Worm (Caenorhabditis elegans) whole organism, L4 larva: ENCODE data around the gene srg-17.

Source experiments
- D1046.2 ChIP-seq: fragments of 200-800 bp; sonication (Bioruptor generic); IDR thresholded peaks from 2 replicates; pipeline ENCODE4 v1.3.6; 2022; ENCODE audit warnings: missing genetic modification characterization, missing compliant biosample characterization
- F44E2.7 ChIP-seq: fragments of 200-800 bp; sonication (Bioruptor generic); IDR thresholded peaks from 2 replicates; pipeline ENCODE4 v2.1.2; 2022; ENCODE audit warnings: missing genetic modification characterization, missing compliant biosample characterization
- R02D3.7 ChIP-seq: fragments of 150-350 bp; sonication (generic microtip); optimal IDR thresholded peaks from 3 replicates; lab custom pipeline; 2014; ENCODE audit warnings: missing biosample characterization, missing genetic modification characterization
- T26A8.4 ChIP-seq: fragments of 200-800 bp; sonication (Bioruptor generic); IDR thresholded peaks from 2 replicates; pipeline ENCODE4 v1.3.6; 2022; ENCODE audit warnings: missing genetic modification characterization, missing compliant biosample characterization
- Y75B8A.6 ChIP-seq: fragments of 200-800 bp; sonication (Bioruptor generic); IDR thresholded peaks from 2 replicates; pipeline ENCODE4 v1.3.6; 2022; ENCODE audit warnings: missing genetic modification reagents, missing genetic modification characterization, missing compliant biosample characterization
- ama-1 ChIP-seq: fragments of 150-350 bp; optimal IDR thresholded peaks from 2 replicates; lab custom pipeline; 2014; ENCODE audit warnings: inconsistent platforms, mixed read lengths
- ceh-20 ChIP-seq: fragments of 200-800 bp; sonication (Bioruptor generic); IDR thresholded peaks from 2 replicates; pipeline ENCODE4 v1.3.6; 2022; ENCODE audit warnings: missing genetic modification reagents, missing genetic modification characterization, missing compliant biosample characterization
- ceh-28 ChIP-seq: fragments of 150-350 bp; optimal IDR thresholded peaks from 2 replicates; lab custom pipeline; 2014; ENCODE audit warnings: missing biosample characterization, missing genetic modification reagents, missing genetic modification characterization
- ceh-62 ChIP-seq: sonication (generic microtip); optimal IDR thresholded peaks from 2 replicates; lab custom pipeline; 2017; ENCODE audit warnings: missing biosample characterization, missing genetic modification characterization
- ceh-82 ChIP-seq: sonication (generic microtip); optimal IDR thresholded peaks from 2 replicates; lab custom pipeline; 2017; ENCODE audit warnings: missing biosample characterization, missing genetic modification characterization
- ctbp-1 ChIP-seq: fragments of 200-800 bp; sonication (Bioruptor generic); IDR thresholded peaks from 2 replicates; pipeline ENCODE4 v1.3.6; 2022; ENCODE audit warnings: missing genetic modification reagents, missing genetic modification characterization, missing compliant biosample characterization
- daf-12 ChIP-seq: fragments of 150-350 bp; optimal IDR thresholded peaks from 2 replicates; lab custom pipeline; 2014; ENCODE audit warnings: missing biosample characterization, missing genetic modification reagents, missing genetic modification characterization
- daf-16 ChIP-seq, 3 experiments: sonication (generic microtip); optimal IDR thresholded peaks; 2 replicates each; lab custom pipeline; 2016 to 2017; ENCODE audit warnings: missing genetic modification characterization in 3 of 3, missing genetic modification reagents in 3 of 3, mild to moderate bottlenecking in 2 of 3, missing compliant biosample characterization in 2 of 3, missing biosample characterization in 1 of 3, moderate library complexity in 1 of 3
- daf-19 ChIP-seq: fragments of 200-800 bp; sonication (Bioruptor generic); conservative IDR thresholded peaks from 2 replicates; pipeline ENCODE4 v1.3.6; 2022; ENCODE audit warnings: missing genetic modification characterization, missing compliant biosample characterization
- dmd-6 ChIP-seq: fragments of 200-800 bp; sonication (Bioruptor generic); IDR thresholded peaks from 2 replicates; pipeline ENCODE4 v1.3.6; 2022; ENCODE audit warnings: missing genetic modification reagents, missing genetic modification characterization, missing compliant biosample characterization
- dmd-8 ChIP-seq: fragments of 200-800 bp; sonication (Bioruptor generic); IDR thresholded peaks from 2 replicates; pipeline ENCODE4 v1.3.6; 2022; ENCODE audit warnings: missing genetic modification characterization, missing compliant biosample characterization
- dve-1 ChIP-seq: sonication (generic microtip); optimal IDR thresholded peaks from 2 replicates; lab custom pipeline; 2017; ENCODE audit warnings: antibody characterized with exemption, mild to moderate bottlenecking, missing genetic modification characterization, missing compliant biosample characterization; ENCODE audit not compliant: insufficient read depth
- fos-1 ChIP-seq: fragments of 150-350 bp; optimal IDR thresholded peaks from 2 replicates; lab custom pipeline; 2014; ENCODE audit warnings: missing biosample characterization, missing genetic modification characterization
- hif-1 ChIP-seq, 2 experiments: sonication (generic microtip); optimal IDR thresholded peaks; 2 replicates each; lab custom pipeline; 2016 to 2017; ENCODE audit warnings: missing compliant biosample characterization in 2 of 2, missing genetic modification characterization in 2 of 2, missing genetic modification reagents in 2 of 2, missing genotype in 2 of 2, mild to moderate bottlenecking in 1 of 2
- hlh-11 ChIP-seq: fragments of 200-800 bp; sonication (Bioruptor generic); optimal IDR thresholded peaks from 2 replicates; lab custom pipeline; 2018; ENCODE audit warnings: mild to moderate bottlenecking, missing genetic modification characterization, missing compliant biosample characterization
- hmg-1.1 ChIP-seq: fragments of 200-800 bp; sonication (Bioruptor generic); IDR thresholded peaks from 2 replicates; pipeline ENCODE4 v1.3.6; 2022; ENCODE audit warnings: missing genetic modification reagents, missing genetic modification characterization, missing compliant biosample characterization
- jun-1 ChIP-seq: fragments of 150-350 bp; optimal IDR thresholded peaks from 2 replicates; lab custom pipeline; 2014; ENCODE audit warnings: missing biosample characterization, missing genetic modification reagents, missing genetic modification characterization
- lin-13 ChIP-seq: fragments of 150-350 bp; optimal IDR thresholded peaks from 2 replicates; lab custom pipeline; 2014; ENCODE audit warnings: missing biosample characterization, missing genetic modification reagents, missing genetic modification characterization
- lin-38 ChIP-seq: fragments of 200-800 bp; sonication (Bioruptor generic); IDR thresholded peaks from 2 replicates; pipeline ENCODE4 v1.3.6; 2022; ENCODE audit warnings: missing genetic modification reagents, missing genetic modification characterization, missing compliant biosample characterization
- madf-5 ChIP-seq, 2 experiments: fragments of 200-800 bp; sonication (Bioruptor generic); IDR thresholded peaks; 2 replicates each; pipeline ENCODE4 v1.3.6; 2022; ENCODE audit warnings: missing compliant biosample characterization in 2 of 2, missing genetic modification characterization in 2 of 2
- madf-9 ChIP-seq: fragments of 200-800 bp; sonication (Bioruptor generic); conservative IDR thresholded peaks from 2 replicates; pipeline ENCODE4 v1.3.6; 2022; ENCODE audit warnings: missing genetic modification reagents, missing genetic modification characterization, missing compliant biosample characterization
- mdt-29 ChIP-seq: fragments of 200-800 bp; sonication (Bioruptor generic); IDR thresholded peaks from 2 replicates; pipeline ENCODE4 v1.3.6; 2022; ENCODE audit warnings: missing genetic modification reagents, missing genetic modification characterization, missing compliant biosample characterization
- mxl-2 ChIP-seq: fragments of 200-800 bp; sonication (Bioruptor generic); conservative IDR thresholded peaks from 2 replicates; pipeline ENCODE4 v1.3.6; 2022; ENCODE audit warnings: missing genetic modification reagents, missing genetic modification characterization, missing compliant biosample characterization
- mxl-3 ChIP-seq: fragments of 200-800 bp; sonication (Bioruptor generic); optimal IDR thresholded peaks from 2 replicates; lab custom pipeline; 2018; ENCODE audit warnings: mild to moderate bottlenecking, missing genetic modification characterization, missing compliant biosample characterization
- nhr-10 ChIP-seq: fragments of 150-350 bp; optimal IDR thresholded peaks from 2 replicates; lab custom pipeline; 2014; ENCODE audit warnings: missing biosample characterization, missing genetic modification characterization
- nhr-11 ChIP-seq: fragments of 150-350 bp; optimal IDR thresholded peaks from 2 replicates; lab custom pipeline; 2014; ENCODE audit warnings: missing biosample characterization, missing genetic modification characterization
- nhr-28 ChIP-seq: fragments of 150-350 bp; optimal IDR thresholded peaks from 2 replicates; lab custom pipeline; 2014; ENCODE audit warnings: missing biosample characterization, missing genetic modification characterization
- nhr-42 ChIP-seq: fragments of 200-800 bp; sonication (Bioruptor generic); IDR thresholded peaks from 2 replicates; pipeline ENCODE4 v1.3.6; 2022; ENCODE audit warnings: missing genetic modification characterization, missing compliant biosample characterization
- nhr-77 ChIP-seq: fragments of 150-350 bp; optimal IDR thresholded peaks from 2 replicates; lab custom pipeline; 2014; ENCODE audit warnings: missing biosample characterization, missing genetic modification characterization
- pha-4 ChIP-seq, 2 experiments: fragments of 150-350 bp in 1 of 2; fragments of 200-800 bp in 1 of 2; sonication (Bioruptor generic) in 1 of 2; IDR thresholded peaks in 1 of 2; optimal IDR thresholded peaks in 1 of 2; 2 replicates each; pipeline versions ENCODE4 v1.3.6 to Lab custom; 2014 to 2022; ENCODE audit warnings: missing genetic modification characterization in 2 of 2, missing genetic modification reagents in 2 of 2, missing biosample characterization in 1 of 2, missing compliant biosample characterization in 1 of 2
- php-3 ChIP-seq: fragments of 200-800 bp; sonication (Bioruptor generic); IDR thresholded peaks from 2 replicates; pipeline ENCODE4 v1.3.6; 2022; ENCODE audit warnings: missing genetic modification reagents, missing genetic modification characterization, missing compliant biosample characterization
- pqm-1 ChIP-seq: sonication (generic microtip); optimal IDR thresholded peaks from 2 replicates; lab custom pipeline; 2017; ENCODE audit warnings: missing biosample characterization, missing genetic modification characterization
- saeg-2 ChIP-seq: fragments of 200-800 bp; sonication (Bioruptor generic); IDR thresholded peaks from 2 replicates; pipeline ENCODE4 v1.3.6; 2022; ENCODE audit warnings: missing genetic modification reagents, missing genetic modification characterization, missing compliant biosample characterization
- set-16 ChIP-seq: fragments of 200-800 bp; sonication (Bioruptor generic); IDR thresholded peaks from 2 replicates; pipeline ENCODE4 v1.3.6; 2022; ENCODE audit warnings: missing genetic modification reagents, missing genetic modification characterization, missing compliant biosample characterization
- snpc-1.2 ChIP-seq: fragments of 200-800 bp; sonication (Bioruptor generic); IDR thresholded peaks from 2 replicates; pipeline ENCODE4 v1.3.6; 2022; ENCODE audit warnings: missing genetic modification reagents, missing genetic modification characterization, missing compliant biosample characterization
- spr-1 ChIP-seq: sonication (generic microtip); optimal IDR thresholded peaks from 2 replicates; lab custom pipeline; 2016; ENCODE audit warnings: mild to moderate bottlenecking, missing genetic modification characterization, missing compliant biosample characterization
- spr-3 ChIP-seq: fragments of 200-800 bp; sonication (Bioruptor generic); optimal IDR thresholded peaks from 2 replicates; lab custom pipeline; 2018; ENCODE audit warnings: mild to moderate bottlenecking, missing genetic modification characterization, missing compliant biosample characterization
- tag-97 ChIP-seq: fragments of 200-800 bp; sonication (Bioruptor generic); IDR thresholded peaks from 2 replicates; pipeline ENCODE4 v1.3.6; 2022; ENCODE audit warnings: missing genetic modification characterization, missing compliant biosample characterization
- unc-130 ChIP-seq: sonication (generic microtip); optimal IDR thresholded peaks from 2 replicates; lab custom pipeline; 2016; ENCODE audit warnings: missing genetic modification reagents, missing genetic modification characterization, missing compliant biosample characterization
- unc-62 ChIP-seq, 3 experiments: fragments of 150-350 bp in 1 of 3; sonication (generic microtip); optimal IDR thresholded peaks in 2 of 3; peaks in 1 of 3; 1 replicate in 1 of 3; 2 replicates in 2 of 3; lab custom pipeline; 2014 to 2017; ENCODE audit warnings: missing biosample characterization in 3 of 3, missing genetic modification characterization in 3 of 3, missing genetic modification reagents in 3 of 3, missing genotype in 1 of 3
- zip-2 ChIP-seq: fragments of 150-350 bp; optimal IDR thresholded peaks from 2 replicates; lab custom pipeline; 2014; ENCODE audit warnings: missing biosample characterization, missing genetic modification characterization
- ztf-7 ChIP-seq: fragments of 150-350 bp; optimal IDR thresholded peaks from 2 replicates; lab custom pipeline; 2014; ENCODE audit warnings: missing biosample characterization, missing genetic modification characterization

The srg-17 gene

DNA sequence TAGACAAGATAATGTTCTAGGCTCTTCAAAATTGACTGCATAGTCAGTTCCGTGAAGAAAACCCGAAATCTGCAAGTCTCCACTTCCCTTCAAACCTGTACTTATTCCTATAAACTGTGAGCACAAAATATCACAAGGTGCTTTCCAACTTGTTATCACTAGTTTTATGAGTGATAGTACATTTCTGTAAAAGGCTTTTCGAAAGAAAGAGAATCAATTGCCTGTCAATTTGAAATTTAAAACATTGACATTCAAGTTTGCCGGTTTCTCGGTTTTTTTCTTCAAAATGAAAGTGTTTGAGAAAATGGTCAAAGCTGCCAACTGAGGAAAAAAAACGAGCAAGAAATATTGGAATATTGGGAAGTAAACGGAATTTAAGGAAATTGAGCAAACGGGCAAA lies 44.5 kb downstream of the srg-17 start:
- TF ChIP-seq php-3 (peak; percentile 38; the same call in 1 of the 2 replicates), dmd-6 (peak; percentile 23; the same call in 1 of the 2 replicates), dve-1 (tag; lab: Kevin White, UChicago) (peak; percentile 72), unc-62 (GFP tag; optimal IDR thresholded peaks at IDR 0.05 in 1 of 2; lab: Kevin White, UChicago) (peak in 1 of 2 experiments; percentile 47), unc-62 (tag; optimal IDR thresholded peaks at IDR 0.05; lab: Kevin White, UChicago) (no peak), spr-3 (GFP tag; lab: Kevin White, UChicago) (no peak), daf-16 (GFP tag; optimal IDR thresholded peaks at IDR 0.05; lab: Kevin White, UChicago) (no peak), daf-16 (tag; optimal IDR thresholded peaks at IDR 0.05; lab: Kevin White, UChicago) (peak; percentile 45), R02D3.7 (tag; lab: Kevin White, UChicago) (no peak), mxl-2 (GFP tag; lab: Robert Waterston, UW) (no peak), nhr-28 (peak; percentile 4), mdt-29 (GFP tag; lab: Robert Waterston, UW) (0 out of 2 replicates have a peak, but pooled peaks have one; percentile 9), hlh-11 (peak; percentile 22)

ce11 chrII:12518809-12519344 lies 45.4 kb downstream of the srg-17 start, which contains the start of gene srh-70:
TSS of gene srh-70 (minus strand) at chrII:12518859.
- TF ChIP-seq ctbp-1 (GFP tag; lab: Robert Waterston, UW) = peak; percentile 44; the same call in 1 of the 2 replicates
- peak; percentile 82; the same call in 1 of the 2 replicates for TF ChIP-seq saeg-2
- peak; percentile 95 for TF ChIP-seq php-3
- TF ChIP-seq lin-13 (GFP tag; lab: Kevin White, UChicago) = no peak
- no peak for TF ChIP-seq nhr-42 (GFP tag; lab: Robert Waterston, UW)
- TF ChIP-seq zip-2 = no peak
- TF ChIP-seq tag-97 (GFP tag; lab: Robert Waterston, UW) = no peak
- no peak for TF ChIP-seq ceh-28
- TF ChIP-seq pha-4 (GFP tag; IDR thresholded peaks at IDR 0.05; lab: Robert Waterston, UW) = peak; percentile 71; the same call in 1 of the 2 replicates
- no peak for TF ChIP-seq pha-4 (tag; optimal IDR thresholded peaks at IDR 0.05; lab: Kevin White, UChicago)
- TF ChIP-seq hif-1 (tag; optimal IDR thresholded peaks at IDR 0.05; lab: Kevin White, UChicago) = peak; percentile 31 to 36
- TF ChIP-seq jun-1 (tag; lab: Kevin White, UChicago) = peak; percentile 2
- no peak for TF ChIP-seq madf-9 (GFP tag; lab: Robert Waterston, UW)
- peak; percentile 74 for TF ChIP-seq ama-1 (lab: Kevin White, UChicago)
- TF ChIP-seq nhr-77 = peak; percentile 86
- TF ChIP-seq unc-130 (GFP tag; lab: Kevin White, UChicago) = no peak
- peak; percentile 36 for TF ChIP-seq spr-1 (tag; lab: Kevin White, UChicago)
- TF ChIP-seq pqm-1 (tag; lab: Kevin White, UChicago) = peak; percentile 94
- TF ChIP-seq ceh-20 (GFP tag; lab: Robert Waterston, UW) = no peak
- TF ChIP-seq Y75B8A.6 (GFP tag; lab: Robert Waterston, UW) = peak; percentile 87; the same call in 1 of the 2 replicates
- no peak for TF ChIP-seq madf-5 (GFP tag; IDR thresholded peaks at IDR 0.05; lab: Robert Waterston, UW)
- peak; percentile 90 for TF ChIP-seq hlh-11
- TF ChIP-seq nhr-11 (tag; lab: Kevin White, UChicago) = no peak
- TF ChIP-seq R02D3.7 (tag; lab: Kevin White, UChicago) = no peak
- no peak for TF ChIP-seq nhr-10 (tag; lab: Kevin White, UChicago)
- no peak for TF ChIP-seq D1046.2 (GFP tag; lab: Robert Waterston, UW)
- TF ChIP-seq daf-12 (tag; lab: Kevin White, UChicago) = no peak
- peak; percentile 64 for TF ChIP-seq T26A8.4 (GFP tag; lab: Robert Waterston, UW)
- TF ChIP-seq spr-3 (GFP tag; lab: Kevin White, UChicago) = no peak
- no peak for TF ChIP-seq snpc-1.2
- TF ChIP-seq set-16 (GFP tag; lab: Robert Waterston, UW) = peak; percentile 69
- peak; percentile 15 for TF ChIP-seq fos-1 (tag; lab: Kevin White, UChicago)
- TF ChIP-seq daf-19 (GFP tag; lab: Robert Waterston, UW) = no peak
- TF ChIP-seq F44E2.7 = no peak
- no peak for TF ChIP-seq ceh-82 (tag; lab: Kevin White, UChicago)
- no peak for TF ChIP-seq ceh-62 (tag; lab: Kevin White, UChicago)
- TF ChIP-seq lin-38 (GFP tag; lab: Robert Waterston, UW) = 0 out of 2 replicates have a peak, but pooled peaks have one; percentile 50
- TF ChIP-seq ztf-7 = no peak
- TF ChIP-seq mdt-29 (GFP tag; lab: Robert Waterston, UW) = peak; percentile 97
- TF ChIP-seq mxl-3 = no peak
- no peak for TF ChIP-seq dmd-8 (GFP tag; lab: Robert Waterston, UW)
- TF ChIP-seq hmg-1.1 (GFP tag; lab: Robert Waterston, UW) = no peak
